Worm (Caenorhabditis elegans) whole organism, L4/young adult: Measurements from ENCODE around the gene F40G9.8.

Experiments
- W03F9.2 ChIP-seq: fragments of 150-350 bp; optimal IDR thresholded peaks from 2 replicates; lab custom pipeline; 2014; ENCODE audit warnings: missing biosample characterization, missing genetic modification characterization
- dao-5 ChIP-seq: sonication (generic microtip); optimal IDR thresholded peaks from 2 replicates; lab custom pipeline; 2016; ENCODE audit warnings: missing genotype, missing genetic modification characterization, moderate library complexity, missing compliant biosample characterization
- him-1 ChIP-seq: sonication (generic microtip); optimal IDR thresholded peaks from 2 replicates; lab custom pipeline; 2016; ENCODE audit warnings: missing genotype, missing genetic modification reagents, missing genetic modification characterization, missing compliant biosample characterization

- TF ChIP-seq him-1 (tag; lab: Kevin White, UChicago) = no peak
- no peak for TF ChIP-seq W03F9.2 (tag; lab: Kevin White, UChicago)
- no peak for TF ChIP-seq dao-5 (tag; lab: Kevin White, UChicago)
Measured at ce11 chrIII:131627-132026, 33.0 kb downstream of the F40G9.8 start.
